Fruit fly (Drosophila melanogaster) whole organism, embryonic: ENCODE data around the gene Mlc1.

Source experiments
- Aef1 ChIP-seq: fragments of 200-800 bp; sonication (Bioruptor generic); IDR thresholded peaks from 3 replicates; pipeline ENCODE4 v1.3.6; 2022; ENCODE audit warnings: missing biosample characterization, missing genetic modification characterization
- Antp ChIP-seq: fragments of 200-800 bp; sonication (Bioruptor generic); optimal IDR thresholded peaks from 3 replicates; lab custom pipeline; 2016; ENCODE audit warnings: missing biosample characterization, missing genetic modification characterization
- Asciz ChIP-seq: fragments of 200-800 bp; sonication (Bioruptor generic); optimal IDR thresholded peaks from 2 replicates; lab custom pipeline; 2017; ENCODE audit warnings: missing biosample characterization, mild to moderate bottlenecking, missing genetic modification characterization, missing genetic modification reagents
- BEAF-32 ChIP-seq: fragments of 200-800 bp; sonication (Bioruptor generic); optimal IDR thresholded peaks from 3 replicates; lab custom pipeline; 2017; ENCODE audit warnings: missing biosample characterization, missing genetic modification characterization, mild to moderate bottlenecking, moderate library complexity, missing genetic modification reagents
- Blimp-1 ChIP-seq: fragments of 200-800 bp; sonication (Bioruptor generic); optimal IDR thresholded peaks from 3 replicates; lab custom pipeline; 2018; ENCODE audit warnings: missing biosample characterization, missing genetic modification characterization, mild to moderate bottlenecking, moderate library complexity, missing genetic modification reagents
- CG10267 ChIP-seq: fragments of 200-800 bp; sonication (Bioruptor generic); optimal IDR thresholded peaks from 2 replicates; lab custom pipeline; 2018; ENCODE audit warnings: missing biosample characterization, mild to moderate bottlenecking, missing genetic modification characterization, moderate library complexity
- CG11093 ChIP-seq: fragments of 200-800 bp; sonication (Bioruptor generic); IDR thresholded peaks from 3 replicates; pipeline ENCODE4 v1.3.6; 2022; ENCODE audit warnings: missing biosample characterization, missing genetic modification characterization
- CG11695 ChIP-seq: fragments of 200-800 bp; sonication (Bioruptor generic); IDR thresholded peaks from 3 replicates; pipeline ENCODE4 v1.3.6; 2022; ENCODE audit warnings: missing biosample characterization, missing genetic modification characterization
- CG11696 ChIP-seq: fragments of 200-800 bp; sonication (Bioruptor generic); IDR thresholded peaks from 2 replicates; pipeline ENCODE4 v1.3.6; 2022; ENCODE audit warnings: missing biosample characterization, missing genetic modification characterization
- CG2712 ChIP-seq: fragments of 200-800 bp; optimal IDR thresholded peaks from 3 replicates; lab custom pipeline; 2019; ENCODE audit warnings: missing biosample characterization, mild to moderate bottlenecking, missing genetic modification characterization, moderate library complexity
- CG3281 ChIP-seq: fragments of 200-800 bp; sonication (Bioruptor generic); optimal IDR thresholded peaks from 3 replicates; lab custom pipeline; 2017; ENCODE audit warnings: missing biosample characterization, mild to moderate bottlenecking, missing genetic modification characterization
- CG4730 ChIP-seq: fragments of 200-800 bp; sonication (Bioruptor generic); IDR thresholded peaks from 2 replicates; pipeline ENCODE4 v1.3.6; 2022; ENCODE audit warnings: missing biosample characterization, missing genetic modification characterization
- CG6254 ChIP-seq: fragments of 200-800 bp; sonication (Bioruptor generic); optimal IDR thresholded peaks from 3 replicates; lab custom pipeline; 2017; ENCODE audit warnings: mild to moderate bottlenecking, missing biosample characterization, missing genetic modification reagents, missing genetic modification characterization
- CG6272 ChIP-seq: fragments of 200-800 bp; sonication (Bioruptor generic); IDR thresholded peaks from 2 replicates; pipeline ENCODE4 v1.3.6; 2022; ENCODE audit warnings: missing biosample characterization, missing genetic modification characterization
- CG8290 ChIP-seq, 3 experiments: fragments of 200-800 bp; sonication (Bioruptor generic); optimal IDR thresholded peaks; 2 replicates each; lab custom pipeline; 2016 to 2019; ENCODE audit warnings: missing biosample characterization in 3 of 3, missing genetic modification characterization in 3 of 3, mild to moderate bottlenecking in 2 of 3, moderate library complexity in 1 of 3
- CG8944 ChIP-seq: fragments of 200-800 bp; sonication (Bioruptor generic); optimal IDR thresholded peaks from 3 replicates; lab custom pipeline; 2016; ENCODE audit warnings: missing biosample characterization, missing genetic modification characterization
- CHES-1-like ChIP-seq: fragments of 200-800 bp; sonication (Bioruptor generic); optimal IDR thresholded peaks from 2 replicates; lab custom pipeline; 2016; ENCODE audit warnings: missing biosample characterization, missing genetic modification characterization
- CoRest ChIP-seq: fragments of 200-800 bp; sonication (Bioruptor generic); optimal IDR thresholded peaks from 3 replicates; lab custom pipeline; 2018; ENCODE audit warnings: missing biosample characterization, mild to moderate bottlenecking, missing genetic modification characterization, moderate library complexity
- Dad ChIP-seq: fragments of 200-800 bp; sonication (Bioruptor generic); optimal IDR thresholded peaks from 3 replicates; lab custom pipeline; 2016; ENCODE audit warnings: missing biosample characterization, missing genetic modification characterization
- Drgx ChIP-seq: fragments of 200-800 bp; sonication (Bioruptor generic); IDR thresholded peaks from 2 replicates; pipeline ENCODE4 v1.3.6; 2022; ENCODE audit warnings: missing biosample characterization, missing genetic modification characterization
- E2f1 ChIP-seq: fragments of 200-800 bp; sonication (Bioruptor generic); IDR thresholded peaks from 2 replicates; pipeline ENCODE4 v1.3.6; 2022; ENCODE audit warnings: missing biosample characterization, missing genetic modification characterization
- E2f2 ChIP-seq: fragments of 200-800 bp; sonication (Bioruptor generic); IDR thresholded peaks from 2 replicates; pipeline ENCODE4 v1.3.6; 2022; ENCODE audit warnings: missing biosample characterization, missing genetic modification characterization
- Hey ChIP-seq: fragments of 200-800 bp; sonication (Bioruptor generic); optimal IDR thresholded peaks from 3 replicates; lab custom pipeline; 2018; ENCODE audit warnings: missing biosample characterization, mild to moderate bottlenecking, missing genetic modification characterization
- Hmr ChIP-seq: fragments of 200-800 bp; sonication (Bioruptor generic); optimal IDR thresholded peaks from 3 replicates; lab custom pipeline; 2017; ENCODE audit warnings: mild to moderate bottlenecking, missing biosample characterization, missing genetic modification reagents, missing genetic modification characterization
- Hr51 ChIP-seq, 2 experiments: fragments of 200-800 bp; sonication (Bioruptor generic); optimal IDR thresholded peaks; 2 replicates in 1 of 2; 3 replicates in 1 of 2; lab custom pipeline; 2016 to 2018; ENCODE audit warnings: missing biosample characterization in 2 of 2, missing genetic modification characterization in 2 of 2, mild to moderate bottlenecking in 1 of 2, moderate library complexity in 1 of 2
- Med ChIP-seq: fragments of 200-800 bp; sonication (Bioruptor generic); peaks from one replicate; lab custom pipeline; 2016; ENCODE audit warnings: missing biosample characterization, missing genetic modification characterization, mild to moderate bottlenecking, inconsistent platforms, moderate library complexity
- Meics ChIP-seq: fragments of 200-800 bp; sonication (Bioruptor generic); optimal IDR thresholded peaks from 2 replicates; lab custom pipeline; 2017; ENCODE audit warnings: missing biosample characterization, mild to moderate bottlenecking, missing genetic modification characterization
- Mrtf ChIP-seq: fragments of 200-800 bp; sonication (Bioruptor generic); IDR thresholded peaks from 3 replicates; pipeline ENCODE4 v1.3.6; 2022; ENCODE audit warnings: missing biosample characterization, missing genetic modification characterization
- Oli ChIP-seq: fragments of 200-800 bp; sonication (Bioruptor generic); optimal IDR thresholded peaks from 2 replicates; lab custom pipeline; 2018; ENCODE audit warnings: missing biosample characterization, mild to moderate bottlenecking, missing genetic modification characterization, moderate library complexity
- Side ChIP-seq: fragments of 200-800 bp; sonication (Bioruptor generic); optimal IDR thresholded peaks from 2 replicates; lab custom pipeline; 2016; ENCODE audit warnings: missing biosample characterization, missing genetic modification characterization
- Sin3A ChIP-seq: fragments of >200 bp; optimal IDR thresholded peaks from 2 replicates; lab custom pipeline; 2018
- Ssrp ChIP-seq: fragments of 200-800 bp; sonication (Bioruptor generic); optimal IDR thresholded peaks from 2 replicates; lab custom pipeline; 2018; ENCODE audit warnings: missing biosample characterization, mild to moderate bottlenecking, missing genetic modification characterization, moderate library complexity
- Usf ChIP-seq: fragments of 200-800 bp; sonication (Bioruptor generic); optimal IDR thresholded peaks from 2 replicates; lab custom pipeline; 2017; ENCODE audit warnings: missing genotype, missing biosample characterization, missing genetic modification characterization
- aop ChIP-seq: fragments of 200-800 bp; sonication (Bioruptor generic); IDR thresholded peaks from 2 replicates; pipeline ENCODE4 v1.3.6; 2022; ENCODE audit warnings: missing biosample characterization, missing genetic modification characterization
- lilli ChIP-seq: fragments of 200-800 bp; sonication (Bioruptor generic); optimal IDR thresholded peaks from 3 replicates; lab custom pipeline; 2016; ENCODE audit warnings: missing biosample characterization, missing genetic modification characterization
- nau ChIP-seq: fragments of 200-800 bp; sonication (Bioruptor generic); optimal IDR thresholded peaks from 3 replicates; lab custom pipeline; 2017; ENCODE audit warnings: missing biosample characterization, mild to moderate bottlenecking, missing genetic modification characterization, missing genetic modification reagents
- pb ChIP-seq: fragments of 200-800 bp; sonication (Bioruptor generic); optimal IDR thresholded peaks from 3 replicates; lab custom pipeline; 2016; ENCODE audit warnings: missing biosample characterization, missing genetic modification characterization
- row ChIP-seq: fragments of 200-800 bp; sonication (Bioruptor generic); IDR thresholded peaks from 3 replicates; pipeline ENCODE4 v1.3.6; 2022; ENCODE audit warnings: missing biosample characterization, missing genetic modification characterization
- run ChIP-seq: fragments of 200-800 bp; sonication (Bioruptor generic); optimal IDR thresholded peaks from 3 replicates; lab custom pipeline; 2018; ENCODE audit warnings: missing biosample characterization, mild to moderate bottlenecking, missing genetic modification characterization
- sima ChIP-seq: fragments of 200-800 bp; sonication (Bioruptor generic); optimal IDR thresholded peaks from 2 replicates; lab custom pipeline; 2016; ENCODE audit warnings: missing biosample characterization, missing genetic modification characterization
- slbo ChIP-seq: fragments of 200-800 bp; sonication (Bioruptor generic); IDR thresholded peaks from 2 replicates; pipeline ENCODE4 v1.3.6; 2022; ENCODE audit warnings: missing biosample characterization, missing genetic modification characterization
- ssp ChIP-seq: fragments of 200-800 bp; sonication (Bioruptor generic); IDR thresholded peaks from 2 replicates; pipeline ENCODE4 v1.3.6; 2022; ENCODE audit warnings: missing biosample characterization, missing genetic modification characterization
- ttk ChIP-seq: fragments of 200-800 bp; sonication (Bioruptor generic); IDR thresholded peaks from 2 replicates; pipeline ENCODE4 v2.1.2; 2022; ENCODE audit warnings: missing biosample characterization, missing genetic modification characterization
- wdn ChIP-seq: fragments of 200-800 bp; sonication (Bioruptor generic); IDR thresholded peaks from 2 replicates; pipeline ENCODE4 v1.3.6; 2022; ENCODE audit warnings: missing biosample characterization, missing genetic modification characterization
- zfh1 ChIP-seq: fragments of 200-800 bp; sonication (Bioruptor generic); IDR thresholded peaks from 3 replicates; pipeline ENCODE4 v1.3.6; 2022; ENCODE audit warnings: missing biosample characterization, missing genetic modification characterization
- zfh2 ChIP-seq: fragments of 200-800 bp; sonication (Bioruptor generic); optimal IDR thresholded peaks from 2 replicates; lab custom pipeline; 2016; ENCODE audit warnings: missing biosample characterization, missing genetic modification characterization

The Mlc1 gene

DNA sequence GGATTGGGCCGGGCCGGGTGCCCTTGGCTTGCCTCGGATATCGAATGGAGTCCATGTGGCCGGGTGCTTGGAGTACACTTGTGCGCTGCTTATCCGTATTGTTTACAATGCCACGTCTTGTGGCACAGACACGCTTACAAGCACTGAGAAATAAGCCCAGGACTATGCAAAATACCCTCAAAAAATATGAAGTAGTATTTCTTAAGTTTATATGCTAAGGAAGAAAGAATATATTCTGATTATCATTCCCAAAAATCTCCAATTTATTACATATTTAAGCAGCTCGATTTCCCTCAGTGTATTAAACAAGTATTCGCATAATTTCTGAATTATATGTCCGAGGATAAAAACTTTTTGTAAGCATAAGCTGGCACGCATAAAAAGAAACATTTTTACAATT, 38.1 kb downstream of the Mlc1 start (continued):
- TF ChIP-seq zfh2 (GFP tag; lab: Kevin White, UChicago) (no peak), CG10267 (no peak), ttk (0 out of 2 replicates have a peak, but pooled peaks have one; percentile 29), Usf (GFP tag; lab: Kevin White, UChicago) (no peak), CG6254 (GFP tag; lab: Kevin White, UChicago) (no peak), sima (GFP tag; lab: Kevin White, UChicago) (no peak), Oli (tag; lab: Kevin White, UChicago) (peak; percentile 5), CG11093 (GFP tag; lab: Robert Waterston, UW) (no peak), CG3281 (GFP tag; lab: Kevin White, UChicago) (no peak), slbo (GFP tag; lab: Robert Waterston, UW) (peak; percentile 65), Side (GFP tag; lab: Kevin White, UChicago) (no peak), pb (GFP tag; lab: Kevin White, UChicago) (no peak), run (tag; lab: Kevin White, UChicago) (no peak), Asciz (GFP tag; lab: Kevin White, UChicago) (no peak), CG6272 (GFP tag; lab: Robert Waterston, UW) (no peak), Hmr (GFP tag; lab: Kevin White, UChicago) (peak; percentile 46), wdn (GFP tag; lab: Robert Waterston, UW) (no peak), CG2712 (tag; lab: Kevin White, UChicago) (no peak), CG11695 (GFP tag; lab: Robert Waterston, UW) (0 out of 3 replicates have a peak, but pooled peaks have one; percentile 38), nau (no peak), Aef1 (GFP tag; lab: Robert Waterston, UW) (no peak), CoRest (tag; lab: Kevin White, UChicago) (peak; percentile 11), Dad (GFP tag; lab: Kevin White, UChicago) (no peak), Hr51 (GFP tag; optimal IDR thresholded peaks at IDR 0.05; lab: Kevin White, UChicago) (peak in 1 of 2 experiments; percentile 23), lilli (GFP tag; lab: Kevin White, UChicago) (no peak), CG8290 (GFP tag; optimal IDR thresholded peaks at IDR 0.05; lab: Kevin White, UChicago) (no peak), CG8290 (tag; optimal IDR thresholded peaks at IDR 0.05; lab: Kevin White, UChicago) (peak in 1 of 2 experiments; percentile 43), E2f2 (GFP tag; lab: Robert Waterston, UW) (no peak), CG11696 (no peak), aop (GFP tag; lab: Robert Waterston, UW) (no peak), Drgx (no peak), Mrtf (GFP tag; lab: Robert Waterston, UW) (no peak), Ssrp (no peak), CG8944 (GFP tag; lab: Kevin White, UChicago) (no peak), E2f1 (GFP tag; lab: Robert Waterston, UW) (0 out of 2 replicates have a peak, but pooled peaks have one; percentile 23), CG4730 (GFP tag; lab: Robert Waterston, UW) (no peak), Meics (GFP tag; lab: Kevin White, UChicago) (peak; percentile 15), BEAF-32 (no peak), Sin3A (lab: Kevin White, UChicago) (no peak)

DNA sequence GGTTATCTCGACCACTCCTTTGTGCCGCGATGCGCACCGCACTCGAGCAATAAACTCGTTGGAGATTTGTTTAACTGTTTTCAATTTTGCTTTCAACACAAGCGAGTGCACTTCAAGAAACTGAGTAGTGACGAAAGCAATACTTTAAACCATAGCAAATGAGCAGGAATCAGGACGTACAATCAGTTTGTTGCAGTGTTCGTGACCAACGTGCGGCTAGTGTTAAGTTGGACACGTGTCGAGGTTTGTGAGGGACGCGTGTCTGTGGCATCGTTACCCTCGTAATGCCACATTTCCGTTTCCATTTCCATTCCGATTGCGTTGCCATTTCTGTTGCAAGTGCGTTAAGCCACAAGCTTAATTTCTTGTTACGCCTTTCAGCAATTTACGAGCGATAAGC, 43.5 kb downstream of the Mlc1 start:
- TF ChIP-seq Hey (peak; percentile 99), CHES-1-like (GFP tag; lab: Kevin White, UChicago) (no peak), Med (GFP tag; lab: Kevin White, UChicago) (peak; percentile 31), Antp (GFP tag; lab: Kevin White, UChicago) (peak; percentile 17), Blimp-1 (GFP tag; lab: Kevin White, UChicago) (no peak), ssp (GFP tag; lab: Robert Waterston, UW) (no peak), zfh1 (GFP tag; lab: Robert Waterston, UW) (0 out of 3 replicates have a peak, but pooled peaks have one; percentile 14), row (0 out of 3 replicates have a peak, but pooled peaks have one; percentile 15)
